Worm (Caenorhabditis elegans) whole organism, young adult: ENCODE data around the gene C41H7.2.
A peak's percentile ranks its signal among the peaks of the same experiment; 100 is the strongest.

Experiments used
- nfya-2 ChIP-seq: fragments of 200-800 bp; sonication (Bioruptor generic); IDR thresholded peaks from 2 replicates; pipeline ENCODE4 v1.3.6; 2022; ENCODE audit warnings: missing genetic modification reagents, missing genetic modification characterization, missing compliant biosample characterization
- snpc-1.3 ChIP-seq: sonication (generic microtip); optimal IDR thresholded peaks from 2 replicates; lab custom pipeline; 2017; ENCODE audit warnings: missing genetic modification characterization, mild to moderate bottlenecking, missing compliant biosample characterization, antibody characterized with exemption, moderate library complexity, missing genotype, missing genetic modification reagents; ENCODE audit not compliant: insufficient read depth
- snpc-4 ChIP-seq, 5 experiments: fragments of 150-350 bp in 1 of 5; sonication (generic microtip) in 4 of 5; optimal IDR thresholded peaks; 2 replicates each; lab custom pipeline; 2014 to 2018; ENCODE audit warnings: missing genetic modification characterization in 5 of 5, missing biosample characterization in 3 of 5, antibody characterized with exemption in 2 of 5, mild to moderate bottlenecking in 2 of 5, missing compliant biosample characterization in 2 of 5, missing genotype in 2 of 5, moderate library complexity in 2 of 5, missing genetic modification reagents in 1 of 5

DNA sequence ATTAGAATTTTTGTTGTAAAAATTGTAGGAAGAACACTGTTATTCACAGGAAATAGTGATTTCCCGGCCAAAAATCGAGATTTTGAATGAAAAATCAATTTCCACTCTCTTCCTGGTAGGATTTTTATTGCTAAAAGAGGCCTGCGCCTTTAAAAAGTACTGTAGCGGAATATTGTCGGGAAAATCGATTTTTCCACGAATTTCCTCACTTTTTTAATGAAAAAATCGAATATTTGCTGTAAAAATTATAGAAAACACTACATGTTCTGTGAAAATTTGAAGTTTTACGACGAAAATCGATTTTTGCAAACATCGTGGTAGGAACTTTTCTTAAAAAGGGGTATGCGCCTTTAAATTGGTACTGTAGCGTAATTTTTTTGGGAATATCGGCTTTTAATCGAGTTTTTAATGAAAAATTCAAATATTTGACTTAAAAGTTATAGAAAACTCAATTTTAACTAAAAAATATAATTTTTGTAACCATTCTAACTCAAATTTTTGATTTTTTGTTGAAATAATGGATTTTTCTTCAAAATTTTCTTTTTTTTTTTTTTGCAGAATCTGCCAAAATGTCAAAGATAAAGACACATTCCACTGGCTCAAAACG lies 41.8 kb downstream of the C41H7.2 start, which contains the start of gene lin-8:
- no peak for TF ChIP-seq snpc-4 (GFP tag; optimal IDR thresholded peaks at IDR 0.05; lab: Kevin White, UChicago)
- peak in 1 of 4 experiments; percentile 9 for TF ChIP-seq snpc-4 (tag; optimal IDR thresholded peaks at IDR 0.05; lab: Kevin White, UChicago)
- TF ChIP-seq snpc-1.3 (tag; lab: Kevin White, UChicago), result no peak
- TF ChIP-seq nfya-2 (GFP tag; lab: Robert Waterston, UW), result no peak
